Worm (Caenorhabditis elegans) whole organism, L4 larva: ENCODE data around the gene W09G10.9.
A peak's percentile ranks its signal among the peaks of the same experiment; 100 is the strongest.
"Not testable (repeated sequence)": the region's sequence is repeated elsewhere in the genome, so short reads cannot be mapped to it uniquely, and the experiment has no call there.

Source experiments
- D1046.2 ChIP-seq: fragments of 200-800 bp; sonication (Bioruptor generic); IDR thresholded peaks from 2 replicates; pipeline ENCODE4 v1.3.6; 2022; ENCODE audit warnings: missing genetic modification characterization, missing compliant biosample characterization
- F26F4.8 ChIP-seq: fragments of 200-800 bp; sonication (Bioruptor generic); conservative IDR thresholded peaks from 2 replicates; pipeline ENCODE4 v1.3.6; 2022; ENCODE audit warnings: missing genetic modification characterization, missing compliant biosample characterization
- F44E2.7 ChIP-seq: fragments of 200-800 bp; sonication (Bioruptor generic); IDR thresholded peaks from 2 replicates; pipeline ENCODE4 v2.1.2; 2022; ENCODE audit warnings: missing genetic modification characterization, missing compliant biosample characterization
- F49E8.2 ChIP-seq: sonication (generic microtip); optimal IDR thresholded peaks from 2 replicates; lab custom pipeline; 2016; ENCODE audit warnings: missing compliant biosample characterization, mild to moderate bottlenecking, missing genetic modification characterization, borderline replicate concordance
- R02D3.7 ChIP-seq: fragments of 150-350 bp; sonication (generic microtip); optimal IDR thresholded peaks from 3 replicates; lab custom pipeline; 2014; ENCODE audit warnings: missing biosample characterization, missing genetic modification characterization
- T26A8.4 ChIP-seq: fragments of 200-800 bp; sonication (Bioruptor generic); IDR thresholded peaks from 2 replicates; pipeline ENCODE4 v1.3.6; 2022; ENCODE audit warnings: missing genetic modification characterization, missing compliant biosample characterization
- Y105C5A.15 ChIP-seq: fragments of 200-800 bp; sonication (Bioruptor generic); IDR thresholded peaks from 2 replicates; pipeline ENCODE4 v1.3.6; 2022; ENCODE audit warnings: missing genetic modification characterization, missing compliant biosample characterization
- arid-1 ChIP-seq: fragments of 200-800 bp; sonication (Bioruptor generic); conservative IDR thresholded peaks from 2 replicates; pipeline ENCODE4 v1.3.6; 2022; ENCODE audit warnings: missing genetic modification reagents, missing genetic modification characterization, missing compliant biosample characterization
- attf-4 ChIP-seq: sonication (generic microtip); optimal IDR thresholded peaks from 3 replicates; lab custom pipeline; 2017; ENCODE audit warnings: missing biosample characterization, missing genetic modification characterization
- ceh-28 ChIP-seq: fragments of 150-350 bp; optimal IDR thresholded peaks from 2 replicates; lab custom pipeline; 2014; ENCODE audit warnings: missing biosample characterization, missing genetic modification reagents, missing genetic modification characterization
- ceh-44 ChIP-seq: fragments of 200-800 bp; sonication (Bioruptor generic); IDR thresholded peaks from 2 replicates; pipeline ENCODE4 v1.3.6; 2022; ENCODE audit warnings: missing genetic modification reagents, missing genetic modification characterization, missing compliant biosample characterization
- ctbp-1 ChIP-seq: fragments of 200-800 bp; sonication (Bioruptor generic); IDR thresholded peaks from 2 replicates; pipeline ENCODE4 v1.3.6; 2022; ENCODE audit warnings: missing genetic modification reagents, missing genetic modification characterization, missing compliant biosample characterization
- daf-19 ChIP-seq: fragments of 200-800 bp; sonication (Bioruptor generic); conservative IDR thresholded peaks from 2 replicates; pipeline ENCODE4 v1.3.6; 2022; ENCODE audit warnings: missing genetic modification characterization, missing compliant biosample characterization
- duxl-1 ChIP-seq: sonication (generic microtip); optimal IDR thresholded peaks from 2 replicates; lab custom pipeline; 2016; ENCODE audit warnings: mild to moderate bottlenecking, missing genetic modification characterization, moderate library complexity, missing compliant biosample characterization; ENCODE audit not compliant: poor library complexity
- egl-43 ChIP-seq: fragments of 200-800 bp; sonication (Bioruptor generic); IDR thresholded peaks from 2 replicates; pipeline ENCODE4 v1.3.6; 2022; ENCODE audit warnings: missing genetic modification reagents, missing genetic modification characterization, missing compliant biosample characterization
- fkh-10 ChIP-seq: fragments of 150-350 bp; optimal IDR thresholded peaks from 2 replicates; lab custom pipeline; 2014; ENCODE audit warnings: missing biosample characterization, missing genetic modification reagents, missing genetic modification characterization
- fos-1 ChIP-seq: fragments of 150-350 bp; optimal IDR thresholded peaks from 2 replicates; lab custom pipeline; 2014; ENCODE audit warnings: missing biosample characterization, missing genetic modification characterization
- hlh-11 ChIP-seq: fragments of 200-800 bp; sonication (Bioruptor generic); optimal IDR thresholded peaks from 2 replicates; lab custom pipeline; 2018; ENCODE audit warnings: mild to moderate bottlenecking, missing genetic modification characterization, missing compliant biosample characterization
- hlh-30 ChIP-seq: sonication (generic microtip); optimal IDR thresholded peaks from 2 replicates; lab custom pipeline; 2017; ENCODE audit warnings: antibody characterized with exemption, mild to moderate bottlenecking, missing genetic modification characterization, missing compliant biosample characterization; ENCODE audit not compliant: insufficient read depth
- lim-7 ChIP-seq: fragments of 200-800 bp; sonication (Bioruptor generic); IDR thresholded peaks from 2 replicates; pipeline ENCODE4 v1.3.6; 2022; ENCODE audit warnings: missing genetic modification characterization, missing compliant biosample characterization
- lin-1 ChIP-seq: fragments of 200-800 bp; sonication (Bioruptor generic); IDR thresholded peaks from 2 replicates; pipeline ENCODE4 v1.3.6; 2022; ENCODE audit warnings: missing genetic modification reagents, missing genetic modification characterization, missing compliant biosample characterization
- lin-13 ChIP-seq: fragments of 150-350 bp; optimal IDR thresholded peaks from 2 replicates; lab custom pipeline; 2014; ENCODE audit warnings: missing biosample characterization, missing genetic modification reagents, missing genetic modification characterization
- madf-5 ChIP-seq, 2 experiments: fragments of 200-800 bp; sonication (Bioruptor generic); IDR thresholded peaks; 2 replicates each; pipeline ENCODE4 v1.3.6; 2022; ENCODE audit warnings: missing compliant biosample characterization in 2 of 2, missing genetic modification characterization in 2 of 2
- madf-9 ChIP-seq: fragments of 200-800 bp; sonication (Bioruptor generic); conservative IDR thresholded peaks from 2 replicates; pipeline ENCODE4 v1.3.6; 2022; ENCODE audit warnings: missing genetic modification reagents, missing genetic modification characterization, missing compliant biosample characterization
- mdt-29 ChIP-seq: fragments of 200-800 bp; sonication (Bioruptor generic); IDR thresholded peaks from 2 replicates; pipeline ENCODE4 v1.3.6; 2022; ENCODE audit warnings: missing genetic modification reagents, missing genetic modification characterization, missing compliant biosample characterization
- mep-1 ChIP-seq: fragments of 150-350 bp; sonication (generic microtip); optimal IDR thresholded peaks from 3 replicates; lab custom pipeline; 2014; ENCODE audit warnings: missing biosample characterization, missing genetic modification characterization
- mes-2 ChIP-seq: sonication (generic microtip); optimal IDR thresholded peaks from 2 replicates; lab custom pipeline; 2016; ENCODE audit warnings: missing genotype, mild to moderate bottlenecking, missing genetic modification characterization, missing compliant biosample characterization; ENCODE audit not compliant: poor library complexity, severe bottlenecking
- mxl-2 ChIP-seq: fragments of 200-800 bp; sonication (Bioruptor generic); conservative IDR thresholded peaks from 2 replicates; pipeline ENCODE4 v1.3.6; 2022; ENCODE audit warnings: missing genetic modification reagents, missing genetic modification characterization, missing compliant biosample characterization
- mxl-3 ChIP-seq: fragments of 200-800 bp; sonication (Bioruptor generic); optimal IDR thresholded peaks from 2 replicates; lab custom pipeline; 2018; ENCODE audit warnings: mild to moderate bottlenecking, missing genetic modification characterization, missing compliant biosample characterization
- nhr-237 ChIP-seq: sonication (generic microtip); optimal IDR thresholded peaks from 2 replicates; lab custom pipeline; 2017; ENCODE audit warnings: missing biosample characterization, missing genetic modification characterization
- nhr-41 ChIP-seq: fragments of 200-800 bp; sonication (Bioruptor generic); IDR thresholded peaks from 2 replicates; pipeline ENCODE4 v1.3.6; 2022; ENCODE audit warnings: missing genetic modification reagents, missing genetic modification characterization, missing compliant biosample characterization
- nhr-77 ChIP-seq: fragments of 150-350 bp; optimal IDR thresholded peaks from 2 replicates; lab custom pipeline; 2014; ENCODE audit warnings: missing biosample characterization, missing genetic modification characterization
- php-3 ChIP-seq: fragments of 200-800 bp; sonication (Bioruptor generic); IDR thresholded peaks from 2 replicates; pipeline ENCODE4 v1.3.6; 2022; ENCODE audit warnings: missing genetic modification reagents, missing genetic modification characterization, missing compliant biosample characterization
- pqm-1 ChIP-seq: sonication (generic microtip); optimal IDR thresholded peaks from 2 replicates; lab custom pipeline; 2017; ENCODE audit warnings: missing biosample characterization, missing genetic modification characterization
- saeg-2 ChIP-seq: fragments of 200-800 bp; sonication (Bioruptor generic); IDR thresholded peaks from 2 replicates; pipeline ENCODE4 v1.3.6; 2022; ENCODE audit warnings: missing genetic modification reagents, missing genetic modification characterization, missing compliant biosample characterization
- skn-1 ChIP-seq: fragments of 150-350 bp; optimal IDR thresholded peaks from 2 replicates; lab custom pipeline; 2014; ENCODE audit warnings: missing biosample characterization, missing genetic modification characterization
- snpc-1.2 ChIP-seq: fragments of 200-800 bp; sonication (Bioruptor generic); IDR thresholded peaks from 2 replicates; pipeline ENCODE4 v1.3.6; 2022; ENCODE audit warnings: missing genetic modification reagents, missing genetic modification characterization, missing compliant biosample characterization
- spr-1 ChIP-seq: sonication (generic microtip); optimal IDR thresholded peaks from 2 replicates; lab custom pipeline; 2016; ENCODE audit warnings: mild to moderate bottlenecking, missing genetic modification characterization, missing compliant biosample characterization
- spr-3 ChIP-seq: fragments of 200-800 bp; sonication (Bioruptor generic); optimal IDR thresholded peaks from 2 replicates; lab custom pipeline; 2018; ENCODE audit warnings: mild to moderate bottlenecking, missing genetic modification characterization, missing compliant biosample characterization
- tag-97 ChIP-seq: fragments of 200-800 bp; sonication (Bioruptor generic); IDR thresholded peaks from 2 replicates; pipeline ENCODE4 v1.3.6; 2022; ENCODE audit warnings: missing genetic modification characterization, missing compliant biosample characterization
- unc-130 ChIP-seq: sonication (generic microtip); optimal IDR thresholded peaks from 2 replicates; lab custom pipeline; 2016; ENCODE audit warnings: missing genetic modification reagents, missing genetic modification characterization, missing compliant biosample characterization
- unc-62 ChIP-seq, 3 experiments: fragments of 150-350 bp in 1 of 3; sonication (generic microtip); optimal IDR thresholded peaks in 2 of 3; peaks in 1 of 3; 1 replicate in 1 of 3; 2 replicates in 2 of 3; lab custom pipeline; 2014 to 2017; ENCODE audit warnings: missing biosample characterization in 3 of 3, missing genetic modification characterization in 3 of 3, missing genetic modification reagents in 3 of 3, missing genotype in 1 of 3
- vab-7 ChIP-seq: fragments of 200-800 bp; sonication (Bioruptor generic); IDR thresholded peaks from 2 replicates; pipeline ENCODE4 v1.3.6; 2022; ENCODE audit warnings: missing genetic modification reagents, missing genetic modification characterization, missing compliant biosample characterization
- zfp-3 ChIP-seq: fragments of 200-800 bp; sonication (Bioruptor generic); conservative IDR thresholded peaks from 2 replicates; pipeline ENCODE4 v1.3.6; 2022; ENCODE audit warnings: missing genetic modification reagents, missing genetic modification characterization, missing compliant biosample characterization
- zip-11 ChIP-seq: fragments of 200-800 bp; sonication (Bioruptor generic); IDR thresholded peaks from 2 replicates; pipeline ENCODE4 v1.3.6; 2022; ENCODE audit warnings: missing genetic modification characterization, missing compliant biosample characterization

W09G10.9 gene

DNA sequence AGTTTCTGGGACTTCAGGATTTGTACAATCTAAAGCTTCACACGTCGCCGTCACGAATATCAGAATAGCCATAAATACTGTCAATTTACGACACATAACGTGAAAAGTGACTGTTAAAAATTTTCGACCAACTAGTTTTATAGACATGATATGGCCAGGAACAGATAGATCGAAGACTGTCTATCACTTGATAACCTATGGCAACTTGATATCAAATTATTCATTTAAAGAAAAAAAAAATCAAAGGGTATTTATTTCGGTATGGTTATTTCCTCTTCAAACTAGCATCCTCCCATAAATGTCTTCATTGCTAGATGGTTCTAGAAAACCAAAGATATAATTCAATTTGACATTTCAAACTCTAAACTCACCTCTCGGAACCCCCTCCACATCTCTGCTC is 40.8 kb downstream of the W09G10.9 start, which contains the start of gene W10G11.3:
Gene W10G11.3, minus strand, starts transcription at position 101 of the 400 bp plus-strand sequence.
- no peak for TF ChIP-seq snpc-1.2 (GFP tag; lab: Robert Waterston, UW)
- no peak for TF ChIP-seq skn-1 (tag; lab: Kevin White, UChicago)
- TF ChIP-seq mxl-2 (GFP tag; lab: Robert Waterston, UW): no peak
- no peak for TF ChIP-seq pqm-1 (tag; lab: Kevin White, UChicago)
- no peak for TF ChIP-seq fkh-10
- no peak for TF ChIP-seq ceh-28 (tag; lab: Kevin White, UChicago)
- TF ChIP-seq R02D3.7 (tag; lab: Kevin White, UChicago): no peak
- TF ChIP-seq fos-1 (tag; lab: Kevin White, UChicago): no peak
- TF ChIP-seq F26F4.8 (GFP tag; lab: Robert Waterston, UW): no peak
- no peak for TF ChIP-seq tag-97 (GFP tag; lab: Robert Waterston, UW)
- no peak for TF ChIP-seq saeg-2
- TF ChIP-seq mep-1: no peak
- no peak for TF ChIP-seq spr-3 (GFP tag; lab: Kevin White, UChicago)
- no peak for TF ChIP-seq lin-1 (GFP tag; lab: Robert Waterston, UW)
- no peak for TF ChIP-seq F49E8.2 (tag; lab: Kevin White, UChicago)
- TF ChIP-seq madf-5 (GFP tag; IDR thresholded peaks at IDR 0.05; lab: Robert Waterston, UW): no peak
- no peak for TF ChIP-seq nhr-237 (tag; lab: Kevin White, UChicago)
- TF ChIP-seq attf-4 (tag; lab: Kevin White, UChicago): no peak
- no peak for TF ChIP-seq zfp-3

DNA sequence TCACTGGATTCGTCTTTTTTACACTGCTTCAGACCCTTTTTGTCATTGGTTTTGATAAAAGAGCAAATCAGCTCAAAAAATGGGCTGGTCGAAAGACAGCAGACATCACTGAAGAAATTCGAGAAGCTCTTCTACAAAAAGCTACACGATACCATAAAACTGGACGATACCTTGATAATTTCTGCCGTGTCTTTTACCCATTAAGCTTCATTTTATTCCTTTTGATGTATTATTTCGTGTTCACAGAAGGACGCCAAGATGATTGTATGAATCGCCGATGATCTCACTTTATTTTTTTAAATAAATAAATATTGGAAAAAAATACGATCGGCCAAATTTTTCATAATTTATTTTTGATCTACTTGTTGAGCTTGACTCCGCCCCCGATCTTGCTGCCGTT is 45.5 kb downstream of the W09G10.9 start:
- no peak for TF ChIP-seq hlh-30
- TF ChIP-seq unc-62 (GFP tag; optimal IDR thresholded peaks at IDR 0.05 in 1 of 2; lab: Kevin White, UChicago): peak in 1 of 2 experiments; percentile 91
- TF ChIP-seq unc-62 (tag; optimal IDR thresholded peaks at IDR 0.05; lab: Kevin White, UChicago): no peak

DNA sequence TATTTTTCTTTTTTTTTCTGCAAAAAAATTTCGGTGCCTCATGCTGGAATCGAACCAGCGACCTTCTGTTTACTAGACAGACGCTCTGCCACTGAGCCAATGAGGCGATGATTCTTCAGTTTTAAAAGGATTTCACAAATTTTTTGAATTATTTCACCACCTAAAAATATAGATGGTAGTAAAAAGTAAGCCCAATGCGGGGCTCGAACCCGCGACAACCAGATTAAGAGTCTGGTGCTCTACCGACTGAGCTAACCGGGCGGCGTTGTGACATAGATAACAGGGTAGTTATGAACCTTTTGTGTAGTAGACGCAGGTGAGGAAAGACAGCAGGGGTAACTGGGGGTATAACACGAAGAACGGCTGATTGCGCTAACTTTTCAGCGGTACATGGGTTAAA is 46.0 kb downstream of the W09G10.9 start:
- peak; percentile 20 to 83; a peak in 2 of 4 replicates for TF ChIP-seq madf-5 (GFP tag; IDR thresholded peaks at IDR 0.05; lab: Robert Waterston, UW)
- peak; percentile 79 for TF ChIP-seq arid-1 (GFP tag; lab: Robert Waterston, UW)
- peak; percentile 67 for TF ChIP-seq T26A8.4 (GFP tag; lab: Robert Waterston, UW)
- peak; percentile 55 for TF ChIP-seq lin-13
- 0 out of 2 replicates have a peak, but pooled peaks have one; percentile 49 for TF ChIP-seq zip-11
- TF ChIP-seq spr-1 (tag; lab: Kevin White, UChicago): peak; percentile 65
- peak; percentile 55; the same call in 1 of the 2 replicates for TF ChIP-seq ceh-44 (GFP tag; lab: Robert Waterston, UW)
- TF ChIP-seq D1046.2 (GFP tag; lab: Robert Waterston, UW): 0 out of 2 replicates have a peak, but pooled peaks have one; percentile 80
- TF ChIP-seq nhr-77 (tag; lab: Kevin White, UChicago): peak; percentile 4
- peak; percentile 77 for TF ChIP-seq mdt-29 (GFP tag; lab: Robert Waterston, UW)
- peak; percentile 58 for TF ChIP-seq mes-2 (tag; lab: Kevin White, UChicago)
- peak; percentile 73; the same call in 1 of the 2 replicates for TF ChIP-seq saeg-2
- peak; percentile 35; the same call in 1 of the 2 replicates for TF ChIP-seq madf-9 (GFP tag; lab: Robert Waterston, UW)
- TF ChIP-seq vab-7 (GFP tag; lab: Robert Waterston, UW): peak; percentile 84
- TF ChIP-seq Y105C5A.15 (GFP tag; lab: Robert Waterston, UW): peak; percentile 82
- TF ChIP-seq nhr-41 (GFP tag; lab: Robert Waterston, UW): peak; percentile 59; the same call in 1 of the 2 replicates
- peak; percentile 87 for TF ChIP-seq lim-7 (GFP tag; lab: Robert Waterston, UW)
- TF ChIP-seq mxl-3 (GFP tag; lab: Kevin White, UChicago): peak; percentile 16
- TF ChIP-seq zfp-3: peak; percentile 77
- TF ChIP-seq php-3 (GFP tag; lab: Robert Waterston, UW): 0 out of 2 replicates have a peak, but pooled peaks have one; percentile 29
- peak; percentile 83 for TF ChIP-seq daf-19
- peak; percentile 86 for TF ChIP-seq snpc-1.2 (GFP tag; lab: Robert Waterston, UW)
- peak; percentile 86 for TF ChIP-seq duxl-1
- TF ChIP-seq unc-130 (GFP tag; lab: Kevin White, UChicago): peak; percentile 57
- TF ChIP-seq F44E2.7 (GFP tag; lab: Robert Waterston, UW): 0 out of 2 replicates have a peak, but pooled peaks have one; percentile 69
- TF ChIP-seq ctbp-1 (GFP tag; lab: Robert Waterston, UW): peak; percentile 72; the same call in 1 of the 2 replicates
- TF ChIP-seq egl-43 (GFP tag; lab: Robert Waterston, UW): peak; percentile 94
- peak; percentile 46 for TF ChIP-seq hlh-11
- TF ChIP-seq unc-62 (GFP tag; optimal IDR thresholded peaks at IDR 0.05 in 1 of 2; lab: Kevin White, UChicago): peak in 1 of 2 experiments; percentile 66
- TF ChIP-seq unc-62 (tag; optimal IDR thresholded peaks at IDR 0.05; lab: Kevin White, UChicago): not testable (repeated sequence)
- TF ChIP-seq F49E8.2 (tag; lab: Kevin White, UChicago): peak; percentile 21
